Worm (Caenorhabditis elegans) whole organism, dauer: ENCODE results near the gene F55E10.4.

Source experiments
- unc-62 ChIP-seq: sonication (generic microtip); optimal IDR thresholded peaks from 2 replicates; lab custom pipeline; 2017; ENCODE audit warnings: missing biosample characterization, missing genetic modification reagents, missing genetic modification characterization

The F55E10.4 gene

DNA sequence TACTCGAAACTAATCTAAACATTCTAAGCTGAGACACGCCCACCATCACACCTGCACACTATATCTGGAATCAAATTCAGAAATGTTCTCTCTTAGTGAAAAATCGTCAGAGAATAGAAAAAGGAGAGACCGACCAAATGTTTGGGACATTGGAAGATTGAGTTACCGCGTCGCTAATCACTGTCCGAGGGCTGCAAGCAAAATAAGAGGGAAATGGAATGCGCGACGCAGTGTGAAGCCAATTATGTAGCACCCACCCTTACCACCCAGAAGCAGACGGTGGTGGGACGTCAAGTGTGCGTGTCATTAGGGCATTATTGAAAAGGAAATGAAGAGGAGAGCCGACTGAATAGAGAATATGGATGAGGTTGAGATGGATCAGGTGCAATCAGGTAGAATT is 16.1 kb downstream of the F55E10.4 start:
- no peak for TF ChIP-seq unc-62

DNA sequence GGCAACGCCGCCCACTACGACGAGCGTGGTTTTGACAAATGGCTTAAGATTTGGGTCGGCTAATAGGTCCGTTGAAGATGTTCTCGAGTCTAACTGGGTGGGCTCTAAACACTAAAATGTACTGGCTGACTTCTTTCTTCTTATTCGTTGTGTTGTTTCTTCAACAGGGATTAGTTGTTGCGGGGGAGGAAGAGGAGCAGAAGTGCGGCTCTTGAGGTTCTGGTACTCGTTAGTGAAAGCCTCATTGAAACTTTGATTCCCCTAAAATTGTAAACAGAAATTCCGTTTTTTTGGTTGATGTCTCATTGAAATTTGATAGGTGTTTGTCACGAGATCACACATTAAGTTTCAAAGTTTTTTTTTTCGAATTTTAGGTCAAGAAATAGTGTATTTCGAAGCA is 17.0 kb downstream of the F55E10.4 start:
- no peak for TF ChIP-seq unc-62

DNA sequence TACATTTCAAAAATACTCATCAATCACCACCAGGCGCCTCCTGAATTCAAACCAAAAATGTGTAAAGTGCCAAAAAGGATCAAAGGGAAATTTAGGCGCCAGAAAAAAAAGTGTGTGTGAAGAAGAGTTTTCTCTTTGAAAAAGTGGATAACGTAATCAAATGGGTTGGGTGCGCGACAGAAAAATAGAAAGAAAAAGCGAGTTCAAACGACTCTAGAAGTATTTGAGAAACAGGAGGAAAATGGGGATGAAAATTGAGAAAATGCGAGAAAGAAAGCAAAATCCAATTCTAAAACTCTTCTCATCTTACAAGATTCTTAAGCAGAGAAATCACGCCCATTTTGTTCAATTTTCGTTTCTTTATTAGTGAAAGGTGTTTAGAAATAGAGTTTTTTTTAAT is 19.2 kb downstream of the F55E10.4 start:
- TF ChIP-seq unc-62 = no peak

DNA sequence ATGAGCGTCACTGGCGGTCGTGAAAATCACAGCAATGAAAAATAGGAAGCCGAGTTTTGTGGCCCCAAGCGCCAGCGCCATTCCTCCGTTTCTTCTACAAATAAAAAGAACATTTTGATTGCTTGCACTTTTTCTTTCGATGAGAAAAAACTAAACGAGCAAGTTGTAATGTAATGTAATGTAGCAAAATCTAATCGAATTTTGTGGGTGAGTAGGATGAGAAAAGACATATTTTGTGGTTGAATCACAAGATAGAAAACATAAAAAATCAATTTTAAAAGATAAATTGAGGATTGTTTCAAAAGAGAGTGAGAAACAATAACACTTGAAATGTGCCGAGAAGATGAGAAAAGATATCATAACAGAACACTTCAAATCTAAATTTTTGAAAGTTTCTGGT is 20.1 kb downstream of the F55E10.4 start, which contains the start of gene R09F10.5:
TSS of gene R09F10.5 (minus strand) at position 101 of the 400 bp plus-strand sequence.
- TF ChIP-seq unc-62 = no peak

DNA sequence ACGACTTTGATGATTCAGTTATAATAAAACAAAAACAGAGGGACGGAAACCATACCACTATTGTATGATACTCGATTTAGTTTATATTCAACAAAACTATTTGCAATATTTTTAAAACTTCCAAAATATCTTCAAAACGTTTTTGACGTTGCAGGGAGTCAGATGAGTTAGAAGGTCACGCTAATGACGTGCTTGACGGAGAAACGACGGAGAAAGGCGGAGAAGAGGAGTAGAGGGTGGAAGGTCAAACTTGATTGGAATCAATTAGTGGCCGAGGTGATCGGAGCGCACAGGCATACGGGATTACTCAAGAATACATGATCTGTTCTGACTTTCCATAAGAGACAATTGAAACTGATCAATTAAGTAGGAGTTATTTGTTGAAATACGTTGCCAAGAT is 24.9 kb downstream of the F55E10.4 start:
- no peak for TF ChIP-seq unc-62

DNA sequence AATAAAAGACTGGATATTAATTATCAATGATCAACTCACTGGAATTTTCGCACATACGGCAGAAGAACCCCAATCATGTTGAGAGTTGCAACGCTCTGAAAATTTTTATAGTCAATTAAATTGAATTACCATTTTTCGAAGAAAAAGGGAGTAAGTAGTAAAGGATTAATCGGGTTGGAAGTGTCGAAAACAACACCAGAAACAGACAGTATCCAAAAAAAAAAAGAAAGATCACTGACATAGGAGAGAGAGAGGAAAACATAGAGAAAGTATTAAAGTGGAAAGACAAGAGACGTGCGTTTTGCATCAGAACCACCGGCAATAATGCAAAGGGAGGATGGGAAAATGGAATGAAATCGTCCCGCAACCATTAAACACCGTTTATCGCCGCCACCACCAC is 25.4 kb downstream of the F55E10.4 start, which contains the start of gene inx-5:
TSS of gene inx-5 (minus strand) at position 101 of the 400 bp plus-strand sequence.
- TF ChIP-seq unc-62 = no peak

DNA sequence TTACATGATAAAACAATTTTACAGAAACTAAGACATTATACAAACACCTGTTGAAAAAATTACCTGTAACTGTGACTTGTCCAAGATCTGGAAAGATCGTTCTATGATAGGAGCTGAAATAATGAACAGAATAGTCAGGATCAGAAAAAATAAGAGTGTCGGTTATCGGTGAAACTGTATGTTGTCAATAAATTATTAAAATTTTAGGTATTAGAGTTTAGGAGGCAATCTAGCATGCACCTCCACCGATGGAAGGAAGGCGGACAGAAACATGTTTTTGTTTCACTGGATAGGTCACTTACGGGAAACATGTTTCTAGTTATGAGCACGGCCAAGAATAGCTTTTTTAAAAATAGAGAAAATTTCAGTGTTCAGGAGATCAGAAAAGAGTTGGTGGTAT is 28.1 kb downstream of the F55E10.4 start, which contains the start of gene ced-13:
TSS of gene ced-13 (minus strand) at position 101 of the 400 bp plus-strand sequence.
- no peak for TF ChIP-seq unc-62

DNA sequence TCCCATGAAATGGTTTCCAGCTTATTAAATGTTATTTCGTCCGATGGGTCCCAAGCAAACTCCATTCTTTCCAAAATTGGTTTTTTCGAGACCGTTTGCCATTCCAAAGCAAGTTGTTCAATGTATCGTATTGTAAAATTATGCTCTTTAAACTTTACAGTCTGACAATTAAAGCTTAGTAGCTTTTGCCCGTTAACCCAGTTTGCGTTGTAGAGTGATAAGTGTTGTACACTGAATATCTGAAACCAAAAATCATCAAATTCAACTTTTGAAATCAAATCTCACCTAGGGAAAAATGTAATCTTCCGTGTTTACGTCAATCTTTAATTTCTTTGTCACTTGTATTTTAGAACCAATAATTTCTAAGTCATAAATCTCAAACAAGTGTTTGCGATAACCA is 30.4 kb downstream of the F55E10.4 start:
- TF ChIP-seq unc-62 = no peak

DNA sequence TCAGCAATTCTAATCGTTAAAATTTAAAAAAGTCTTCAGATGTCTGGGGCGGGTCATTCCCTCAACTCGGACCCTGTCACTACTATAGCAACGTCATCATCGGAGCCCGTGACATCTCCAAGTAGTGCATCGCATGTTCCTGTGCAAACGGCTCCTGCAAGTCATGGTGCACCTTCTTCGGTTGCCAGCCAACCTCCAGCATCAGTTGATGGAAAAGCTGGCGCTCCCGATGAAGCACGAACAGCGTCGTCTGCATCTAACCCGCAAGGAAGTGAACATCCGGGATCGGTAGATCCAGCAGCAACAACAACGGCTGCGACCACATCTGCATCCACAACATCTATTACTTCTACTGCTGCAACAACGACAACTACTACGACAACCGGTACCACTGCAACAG is 33.1 kb downstream of the F55E10.4 start, which contains the start of gene R09F10.3:
TSS of gene R09F10.3 (plus strand) at position 40 of the 400 bp plus-strand sequence.
- TF ChIP-seq unc-62 = no peak

DNA sequence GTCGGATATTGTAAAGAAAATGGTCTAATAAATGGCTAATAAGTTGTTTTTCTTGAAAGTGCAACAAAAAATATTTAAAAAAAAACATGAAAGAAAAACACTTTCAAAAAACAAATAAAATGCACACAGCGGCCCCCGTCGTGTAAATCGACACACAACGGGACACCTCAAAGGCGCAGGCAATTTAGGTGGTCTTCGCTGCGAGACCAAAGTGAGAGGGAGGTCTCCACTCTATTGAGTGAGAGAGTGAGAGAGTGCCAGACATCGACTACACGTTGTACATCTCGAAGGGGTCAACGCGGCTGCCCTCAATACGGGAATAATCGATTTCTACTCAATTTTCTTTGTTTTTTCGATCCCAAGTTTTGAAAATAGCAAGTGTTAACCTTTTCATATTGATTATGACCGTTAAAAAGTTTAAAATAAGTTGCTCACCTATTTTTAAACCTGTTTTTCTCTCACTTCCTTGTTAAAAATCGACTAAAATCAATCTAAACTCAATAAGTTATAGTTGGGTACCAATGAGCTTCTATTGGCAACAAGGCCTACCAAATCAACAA is 40.9 kb downstream of the F55E10.4 start, which contains the start of gene sec-16A.2:
TSS of gene sec-16A.2 (plus strand) at position 510 of the 560 bp plus-strand sequence.
- no peak for TF ChIP-seq unc-62

DNA sequence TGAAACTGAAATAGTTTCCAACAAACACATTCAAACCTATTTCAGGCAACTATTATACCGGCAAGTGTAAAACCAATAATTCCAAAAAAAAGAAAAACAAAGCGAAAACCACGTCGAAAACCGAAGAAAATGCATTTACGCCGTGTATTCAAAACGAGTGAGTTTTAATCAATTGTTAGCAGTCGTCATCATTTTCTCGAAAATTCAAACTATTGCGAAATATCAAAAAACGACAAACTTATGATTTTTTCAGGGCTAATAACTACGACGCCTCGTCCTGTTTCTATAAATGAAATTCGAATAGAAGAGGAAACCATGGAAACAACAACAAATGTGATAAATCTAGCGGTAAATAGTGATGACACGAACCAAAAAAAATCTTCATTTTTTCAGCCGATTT is 41.5 kb downstream of the F55E10.4 start:
- TF ChIP-seq unc-62 = no peak

DNA sequence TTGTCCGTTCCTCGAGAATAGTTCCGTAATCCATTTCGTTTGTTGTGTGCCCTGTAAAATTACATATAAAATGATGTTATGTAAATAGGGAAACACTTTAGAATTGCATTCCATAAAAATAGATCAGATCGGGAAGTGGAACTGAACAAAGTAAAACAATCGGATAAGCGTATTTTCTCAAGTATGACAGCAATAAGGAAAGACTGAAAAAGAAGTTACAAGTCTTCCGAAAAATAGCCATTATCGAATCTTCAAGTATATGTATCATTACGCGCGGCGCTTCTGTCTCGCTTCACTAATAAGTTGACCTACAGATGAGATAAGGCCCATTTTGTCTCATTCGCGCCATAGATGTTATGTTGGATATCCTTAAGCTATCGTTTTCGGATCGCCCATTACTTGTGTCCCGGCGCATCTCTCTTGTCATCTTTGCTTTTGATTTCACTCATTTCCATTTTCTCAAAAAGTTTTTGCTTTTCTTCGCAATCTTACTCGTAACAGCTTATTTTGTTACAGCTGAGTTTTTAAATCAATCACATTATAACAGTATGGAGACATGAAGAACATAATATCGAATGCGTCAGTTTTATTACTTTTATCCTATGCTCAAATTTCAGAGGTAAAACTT is 42.4 kb downstream of the F55E10.4 start, which contains the start of the genes fis-2 and F13B9.2:
TSS of gene fis-2 (minus strand) at position 51 of the 628 bp plus-strand sequence.
TSS of gene F13B9.2 (plus strand) at position 515 of the 628 bp plus-strand sequence.
- no peak for TF ChIP-seq unc-62

DNA sequence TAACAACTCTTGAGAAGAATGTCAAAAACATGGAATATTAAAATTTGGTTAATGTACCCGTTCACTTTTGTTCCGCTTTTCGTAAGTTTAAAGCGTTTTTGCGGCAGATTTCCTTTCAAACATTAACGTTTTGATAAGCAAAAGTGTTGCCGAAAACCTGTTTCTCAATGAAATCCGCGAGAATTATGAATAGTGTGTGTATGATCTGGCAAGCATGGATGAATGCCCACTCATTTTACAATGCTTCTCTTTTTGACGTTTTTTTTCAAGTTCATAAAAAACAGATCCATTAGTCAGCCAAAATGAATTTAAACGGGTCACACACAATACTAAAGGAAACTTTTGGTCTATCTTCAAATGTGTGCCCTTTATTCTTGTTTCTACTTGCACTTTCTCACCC is 43.7 kb downstream of the F55E10.4 start:
- TF ChIP-seq unc-62 = no peak
